Worm (Caenorhabditis elegans): Measurements from ENCODE around the gene Y38H6C.16.

Y38H6C.16 gene

ce11 chrV:20558270-20558669 is 19.1 kb upstream of the Y38H6C.16 start, which contains the start of gene abf-4:
TSS of gene abf-4 (minus strand) at chrV:20558370.
- no peak for TF ChIP-seq tab-1 (GFP tag; IDR thresholded peaks at IDR 0.05)
- TF ChIP-seq klf-2 (GFP tag; conservative IDR thresholded peaks at IDR 0.05), result no peak
- no peak for TF ChIP-seq flt-1 (GFP tag; IDR thresholded peaks at IDR 0.05)
- no peak for TF ChIP-seq cog-1 (tag; optimal IDR thresholded peaks at IDR 0.05)
- no peak for TF ChIP-seq T22C8.4 (GFP tag; IDR thresholded peaks at IDR 0.05)
- no peak for TF ChIP-seq ztf-29 (GFP tag; IDR thresholded peaks at IDR 0.05)
- no peak for TF ChIP-seq ref-1 (GFP tag; conservative IDR thresholded peaks at IDR 0.05)
- TF ChIP-seq ztf-23 (GFP tag; IDR thresholded peaks at IDR 0.05), result no peak
- no peak for TF ChIP-seq med-1 (GFP tag; optimal IDR thresholded peaks at IDR 0.05; ENCODE audit: insufficient read depth)

DNA sequence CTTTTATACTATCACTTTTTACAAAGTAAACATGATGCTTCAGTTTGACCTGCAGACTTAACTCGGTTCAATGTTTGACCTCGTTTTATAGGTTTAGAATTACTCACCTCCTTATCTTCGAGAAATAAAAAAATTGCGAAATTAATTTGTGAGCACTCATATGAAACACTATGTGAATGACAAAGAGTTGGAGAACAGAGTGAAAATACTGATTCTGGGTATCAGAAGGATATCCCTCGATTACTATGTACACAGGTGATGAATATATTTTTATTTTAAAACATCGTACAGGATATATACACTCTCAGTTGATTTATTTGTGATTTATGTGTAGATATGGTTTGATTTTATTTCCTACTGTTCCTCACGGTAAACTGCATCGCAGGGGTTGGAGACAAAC is 17.1 kb upstream of the Y38H6C.16 start, which contains the start of gene Y38H6C.23:
Y38H6C.23 (minus strand) TSS at position 101 of the 400 bp plus-strand sequence.
- no peak for TF ChIP-seq ztf-23 (GFP tag; IDR thresholded peaks at IDR 0.05)

DNA sequence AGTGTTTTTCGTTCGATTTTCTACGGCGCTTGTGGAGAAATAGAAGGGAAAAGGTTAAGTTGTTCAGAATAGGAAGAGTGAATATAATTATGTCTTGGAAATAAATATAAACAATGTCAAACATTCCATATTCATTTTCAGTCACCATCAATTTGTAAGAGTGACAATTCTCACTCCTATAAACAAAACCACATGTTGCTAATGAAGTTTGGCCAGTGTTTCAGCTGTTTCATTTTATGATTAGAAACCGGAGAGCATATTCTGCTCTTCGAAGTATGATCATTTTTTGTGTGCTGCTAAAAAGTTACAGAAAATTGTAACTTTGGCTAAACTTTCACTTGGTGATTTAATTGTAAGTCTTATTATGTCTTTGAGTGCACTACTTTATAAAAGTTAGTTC is 16.0 kb upstream of the Y38H6C.16 start, which contains the start of gene Y38H6C.21:
Y38H6C.21 (minus strand) TSS at position 148 of the 400 bp plus-strand sequence.
- TF ChIP-seq klf-2 (GFP tag; conservative IDR thresholded peaks at IDR 0.05) (no peak), T22C8.4 (GFP tag; IDR thresholded peaks at IDR 0.05) (no peak), med-1 (GFP tag; optimal IDR thresholded peaks at IDR 0.05; ENCODE audit: insufficient read depth) (no peak), ztf-23 (GFP tag; IDR thresholded peaks at IDR 0.05) (no peak), flt-1 (GFP tag; IDR thresholded peaks at IDR 0.05) (no peak), ref-1 (GFP tag; conservative IDR thresholded peaks at IDR 0.05) (no peak), tab-1 (GFP tag; IDR thresholded peaks at IDR 0.05) (no peak), cog-1 (tag; optimal IDR thresholded peaks at IDR 0.05) (no peak), ztf-29 (GFP tag; IDR thresholded peaks at IDR 0.05) (no peak)

- TF ChIP-seq ref-1 (GFP tag; conservative IDR thresholded peaks at IDR 0.05) (no peak), ztf-29 (GFP tag; IDR thresholded peaks at IDR 0.05) (no peak), tab-1 (GFP tag; IDR thresholded peaks at IDR 0.05) (no peak), med-1 (GFP tag; optimal IDR thresholded peaks at IDR 0.05; ENCODE audit: insufficient read depth) (no peak), cog-1 (tag; optimal IDR thresholded peaks at IDR 0.05) (no peak), klf-2 (GFP tag; conservative IDR thresholded peaks at IDR 0.05) (no peak)
Observed at ce11 chrV:20552971-20553370, 13.8 kb upstream of the Y38H6C.16 start, which contains the start of gene vmo-1. TSS of gene vmo-1 (minus strand) at chrV:20553071.

ce11 chrV:20551096-20551495 is 11.9 kb upstream of the Y38H6C.16 start, which contains the start of gene Y38H6C.20:
TSS of gene Y38H6C.20 (minus strand) at chrV:20551196.
- TF ChIP-seq ref-1 (GFP tag; conservative IDR thresholded peaks at IDR 0.05) (no peak), ztf-23 (GFP tag; IDR thresholded peaks at IDR 0.05) (no peak), cog-1 (tag; optimal IDR thresholded peaks at IDR 0.05) (no peak), med-1 (GFP tag; optimal IDR thresholded peaks at IDR 0.05; ENCODE audit: insufficient read depth) (no peak), tab-1 (GFP tag; IDR thresholded peaks at IDR 0.05) (no peak), flt-1 (GFP tag; IDR thresholded peaks at IDR 0.05) (no peak), T22C8.4 (GFP tag; IDR thresholded peaks at IDR 0.05) (no peak), ztf-29 (GFP tag; IDR thresholded peaks at IDR 0.05) (no peak), klf-2 (GFP tag; conservative IDR thresholded peaks at IDR 0.05) (no peak)

- TF ChIP-seq tab-1 (GFP tag; IDR thresholded peaks at IDR 0.05) (no peak), cog-1 (tag; optimal IDR thresholded peaks at IDR 0.05) (no peak), med-1 (GFP tag; optimal IDR thresholded peaks at IDR 0.05; ENCODE audit: insufficient read depth) (no peak)
Observed at ce11 chrV:20547048-20547447, 7.9 kb upstream of the Y38H6C.16 start, which contains the start of gene Y38H6C.18. TSS of gene Y38H6C.18 (minus strand) at chrV:20547148.

- no peak for TF ChIP-seq ref-1 (GFP tag; conservative IDR thresholded peaks at IDR 0.05)
- TF ChIP-seq ztf-23 (GFP tag; IDR thresholded peaks at IDR 0.05), result no peak
- no peak for TF ChIP-seq cog-1 (tag; optimal IDR thresholded peaks at IDR 0.05)
- TF ChIP-seq ztf-29 (GFP tag; IDR thresholded peaks at IDR 0.05), result no peak
- TF ChIP-seq tab-1 (GFP tag; IDR thresholded peaks at IDR 0.05), result no peak
- no peak for TF ChIP-seq T22C8.4 (GFP tag; IDR thresholded peaks at IDR 0.05)
- no peak for TF ChIP-seq med-1 (GFP tag; optimal IDR thresholded peaks at IDR 0.05; ENCODE audit: insufficient read depth)
- TF ChIP-seq flt-1 (GFP tag; IDR thresholded peaks at IDR 0.05), result no peak
- TF ChIP-seq klf-2 (GFP tag; conservative IDR thresholded peaks at IDR 0.05), result no peak
Observed at ce11 chrV:20545742-20546141, 6.6 kb upstream of the Y38H6C.16 start.

- TF ChIP-seq med-1 (GFP tag; optimal IDR thresholded peaks at IDR 0.05; ENCODE audit: insufficient read depth) (no peak), ztf-23 (GFP tag; IDR thresholded peaks at IDR 0.05) (no peak)
Observed at ce11 chrV:20544610-20545009, 5.5 kb upstream of the Y38H6C.16 start.

DNA sequence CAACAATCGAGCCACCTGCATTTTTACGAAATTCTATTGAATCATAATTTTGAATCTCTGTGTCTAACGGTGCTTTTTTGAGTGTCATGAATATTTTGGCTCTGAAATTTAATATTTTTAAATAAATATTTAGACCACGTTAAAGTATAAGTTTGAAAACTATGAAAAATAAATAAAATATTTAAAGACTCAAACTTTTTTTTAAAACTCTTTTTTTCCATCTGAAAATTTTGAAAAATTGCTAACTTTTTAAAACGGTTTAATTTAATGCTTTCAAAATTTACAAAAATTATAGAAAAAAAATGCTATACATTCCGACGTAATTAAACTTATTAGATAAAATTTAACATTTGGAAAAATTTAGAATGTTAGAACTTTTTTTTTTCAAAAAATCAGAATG is 4.9 kb upstream of the Y38H6C.16 start, which contains the start of gene slc-36.3:
slc-36.3 (minus strand) TSS at position 101 of the 400 bp plus-strand sequence.
- TF ChIP-seq ref-1 (GFP tag; conservative IDR thresholded peaks at IDR 0.05) (no peak), cog-1 (tag; optimal IDR thresholded peaks at IDR 0.05) (no peak), med-1 (GFP tag; optimal IDR thresholded peaks at IDR 0.05; ENCODE audit: insufficient read depth) (no peak), T22C8.4 (GFP tag; IDR thresholded peaks at IDR 0.05) (no peak), ztf-29 (GFP tag; IDR thresholded peaks at IDR 0.05) (no peak), klf-2 (GFP tag; conservative IDR thresholded peaks at IDR 0.05) (no peak), ztf-23 (GFP tag; IDR thresholded peaks at IDR 0.05) (no peak), tab-1 (GFP tag; IDR thresholded peaks at IDR 0.05) (no peak)

DNA sequence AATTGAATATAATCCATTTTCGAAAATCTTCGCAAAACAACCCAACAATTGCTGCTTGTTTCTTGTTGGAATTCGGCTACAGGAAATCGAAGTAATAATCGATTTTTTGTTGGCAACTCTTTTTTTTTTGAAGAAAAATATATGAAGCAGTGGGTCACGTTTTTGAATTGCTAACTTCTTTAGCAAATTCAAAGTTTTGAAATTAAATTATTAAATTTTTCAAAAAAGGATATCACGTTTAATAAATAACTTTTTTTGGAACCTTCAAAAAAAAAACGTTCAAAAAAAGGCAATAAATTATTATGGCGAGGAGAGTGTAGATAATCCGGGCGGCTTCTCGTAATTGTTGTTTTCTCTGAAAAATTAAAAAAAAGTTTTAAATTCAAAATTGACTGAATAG is 2.9 kb downstream of the Y38H6C.16 start, which contains the start of gene Y38H6C.15:
Y38H6C.15 (minus strand) TSS at position 101 of the 400 bp plus-strand sequence.
- no peak for TF ChIP-seq klf-2 (GFP tag; conservative IDR thresholded peaks at IDR 0.05)

- TF ChIP-seq med-1 (GFP tag; optimal IDR thresholded peaks at IDR 0.05; ENCODE audit: insufficient read depth) (no peak), T22C8.4 (GFP tag; IDR thresholded peaks at IDR 0.05) (no peak), ztf-23 (GFP tag; IDR thresholded peaks at IDR 0.05) (no peak), klf-2 (GFP tag; conservative IDR thresholded peaks at IDR 0.05) (no peak), cog-1 (tag; optimal IDR thresholded peaks at IDR 0.05) (no peak), ref-1 (GFP tag; conservative IDR thresholded peaks at IDR 0.05) (no peak), ztf-29 (GFP tag; IDR thresholded peaks at IDR 0.05) (no peak), flt-1 (GFP tag; IDR thresholded peaks at IDR 0.05) (no peak), tab-1 (GFP tag; IDR thresholded peaks at IDR 0.05) (no peak)
Observed at ce11 chrV:20534072-20534471, 5.1 kb downstream of the Y38H6C.16 start, which contains the start of gene famh-161. TSS of gene famh-161 (minus strand) at chrV:20534172.
